Fruit fly (Drosophila melanogaster) whole organism, embryonic: ENCODE results near the gene CG4660.

Experiments used
- CG11504 ChIP-seq: fragments of 200-800 bp; sonication (Bioruptor generic); optimal IDR thresholded peaks from 3 replicates; lab custom pipeline; 2019; ENCODE audit warnings: missing biosample characterization, mild to moderate bottlenecking, missing genetic modification characterization, moderate library complexity
- CG12155 ChIP-seq: fragments of 200-800 bp; sonication (Bioruptor generic); optimal IDR thresholded peaks from 3 replicates; lab custom pipeline; 2016; ENCODE audit warnings: missing biosample characterization, missing genetic modification characterization
- CG12219 ChIP-seq: fragments of 200-800 bp; sonication (Bioruptor generic); optimal IDR thresholded peaks from 3 replicates; lab custom pipeline; 2018; ENCODE audit warnings: missing biosample characterization, mild to moderate bottlenecking, missing genetic modification characterization
- CG12299 ChIP-seq: fragments of 200-800 bp; sonication (Bioruptor generic); optimal IDR thresholded peaks from 2 replicates; lab custom pipeline; 2018; ENCODE audit warnings: missing biosample characterization, mild to moderate bottlenecking, missing genetic modification characterization
- CG12744 ChIP-seq: fragments of 200-800 bp; sonication (Bioruptor generic); optimal IDR thresholded peaks from 2 replicates; lab custom pipeline; 2016; ENCODE audit warnings: missing biosample characterization, missing genetic modification characterization
- CG13287 ChIP-seq: fragments of 200-800 bp; sonication (Bioruptor generic); IDR thresholded peaks from 2 replicates; pipeline ENCODE4 v1.3.6; 2022; ENCODE audit warnings: missing biosample characterization, missing genetic modification characterization; ENCODE audit not compliant: partially characterized antibody
- CG13424 ChIP-seq: fragments of 200-800 bp; sonication (Bioruptor generic); optimal IDR thresholded peaks from 2 replicates; lab custom pipeline; 2019; ENCODE audit warnings: missing biosample characterization, mild to moderate bottlenecking, missing genetic modification characterization, moderate library complexity
- CG13894 ChIP-seq: fragments of 200-800 bp; sonication (Bioruptor generic); optimal IDR thresholded peaks from 3 replicates; lab custom pipeline; 2018; ENCODE audit warnings: missing biosample characterization, mild to moderate bottlenecking, missing genetic modification characterization, moderate library complexity
- CG14667 ChIP-seq: fragments of 200-800 bp; sonication (Bioruptor generic); IDR thresholded peaks from 2 replicates; pipeline ENCODE4 v1.3.6; 2022; ENCODE audit warnings: missing biosample characterization, missing genetic modification characterization
- CG15514 ChIP-seq: fragments of 200-800 bp; sonication (Bioruptor generic); optimal IDR thresholded peaks from 3 replicates; lab custom pipeline; 2017; ENCODE audit warnings: missing biosample characterization, missing genetic modification characterization, mild to moderate bottlenecking, moderate library complexity, missing genetic modification reagents
- CG17612 ChIP-seq: fragments of 200-800 bp; sonication (Bioruptor generic); IDR thresholded peaks from 2 replicates; pipeline ENCODE4 v1.3.6; 2022; ENCODE audit warnings: missing biosample characterization, missing genetic modification characterization
- CG2199 ChIP-seq: fragments of 200-800 bp; sonication (Bioruptor generic); IDR thresholded peaks from 3 replicates; pipeline ENCODE4 v1.3.6; 2022; ENCODE audit warnings: missing biosample characterization, missing genetic modification characterization
- CG30020 ChIP-seq: fragments of 200-800 bp; optimal IDR thresholded peaks from 2 replicates; lab custom pipeline; 2019; ENCODE audit warnings: missing biosample characterization, mild to moderate bottlenecking, missing genetic modification characterization, moderate library complexity
- CG33557 ChIP-seq: fragments of 200-800 bp; sonication (Bioruptor generic); optimal IDR thresholded peaks from 2 replicates; lab custom pipeline; 2019; ENCODE audit warnings: missing biosample characterization, mild to moderate bottlenecking, missing genetic modification characterization, moderate library complexity
- CG4820 ChIP-seq: fragments of 200-800 bp; sonication (Bioruptor generic); optimal IDR thresholded peaks from 3 replicates; lab custom pipeline; 2016; ENCODE audit warnings: missing biosample characterization, missing genetic modification characterization
- CG6254 ChIP-seq: fragments of 200-800 bp; sonication (Bioruptor generic); optimal IDR thresholded peaks from 3 replicates; lab custom pipeline; 2017; ENCODE audit warnings: mild to moderate bottlenecking, missing biosample characterization, missing genetic modification reagents, missing genetic modification characterization
- CG6791 ChIP-seq: fragments of 200-800 bp; sonication (Bioruptor generic); IDR thresholded peaks from 3 replicates; pipeline ENCODE4 v1.3.6; 2022; ENCODE audit warnings: missing biosample characterization, missing genetic modification characterization; ENCODE audit not compliant: partially characterized antibody
- CG9437 ChIP-seq: fragments of 200-800 bp; sonication (Bioruptor generic); optimal IDR thresholded peaks from 2 replicates; lab custom pipeline; 2018; ENCODE audit warnings: missing biosample characterization, mild to moderate bottlenecking, missing genetic modification characterization
- CG9817 ChIP-seq: fragments of 200-800 bp; sonication (Bioruptor generic); optimal IDR thresholded peaks from 2 replicates; lab custom pipeline; 2018; ENCODE audit warnings: missing biosample characterization, mild to moderate bottlenecking, missing genetic modification characterization, moderate library complexity
- Dll ChIP-seq: fragments of 200-800 bp; sonication (Bioruptor generic); IDR thresholded peaks from 4 replicates; pipeline ENCODE4 v1.3.6; 2022; ENCODE audit warnings: missing biosample characterization, missing genetic modification characterization; ENCODE audit not compliant: partially characterized antibody
- HLHmδ ChIP-seq: fragments of 200-800 bp; sonication (Bioruptor generic); optimal IDR thresholded peaks from 2 replicates; lab custom pipeline; 2018; ENCODE audit warnings: missing biosample characterization, mild to moderate bottlenecking, missing genetic modification characterization, moderate library complexity
- HmgD ChIP-seq: fragments of 200-800 bp; sonication (Bioruptor generic); optimal IDR thresholded peaks from 3 replicates; lab custom pipeline; 2016; ENCODE audit warnings: missing biosample characterization, missing genetic modification characterization
- Mes4 ChIP-seq: fragments of 200-800 bp; sonication (Bioruptor generic); optimal IDR thresholded peaks from 2 replicates; lab custom pipeline; 2016; ENCODE audit warnings: missing biosample characterization, missing genetic modification characterization
- NC2β ChIP-seq: fragments of 200-800 bp; sonication (Bioruptor generic); optimal IDR thresholded peaks from 2 replicates; lab custom pipeline; 2016; ENCODE audit warnings: missing biosample characterization, missing genetic modification characterization
- Scr ChIP-seq: fragments of 200-800 bp; sonication (Bioruptor generic); IDR thresholded peaks from 2 replicates; pipeline ENCODE4 v1.3.6; 2022; ENCODE audit warnings: missing biosample characterization, missing genetic modification characterization; ENCODE audit not compliant: partially characterized antibody
- Six4 ChIP-seq: fragments of 200-800 bp; sonication (Bioruptor generic); optimal IDR thresholded peaks from 2 replicates; lab custom pipeline; 2016; ENCODE audit warnings: missing biosample characterization, missing genetic modification characterization
- Ssrp ChIP-seq: fragments of 200-800 bp; sonication (Bioruptor generic); optimal IDR thresholded peaks from 2 replicates; lab custom pipeline; 2018; ENCODE audit warnings: missing biosample characterization, mild to moderate bottlenecking, missing genetic modification characterization, moderate library complexity
- Stat92E ChIP-seq, 3 experiments: fragments of >200 bp in 2 of 3; fragments of 200-800 bp in 1 of 3; sonication (Bioruptor generic) in 1 of 3; optimal IDR thresholded peaks; 2 replicates each; lab custom pipeline; 2017 to 2019; ENCODE audit warnings: missing biosample characterization in 3 of 3, missing genetic modification characterization in 3 of 3, mild to moderate bottlenecking in 1 of 3, moderate library complexity in 1 of 3
- TFAM ChIP-seq: fragments of 200-800 bp; sonication (Bioruptor generic); optimal IDR thresholded peaks from 2 replicates; lab custom pipeline; 2017; ENCODE audit warnings: missing biosample characterization, missing genetic modification characterization, inconsistent platforms
- abd-A ChIP-seq: fragments of 200-800 bp; sonication (Bioruptor generic); optimal IDR thresholded peaks from 3 replicates; lab custom pipeline; 2019; ENCODE audit warnings: missing biosample characterization, mild to moderate bottlenecking, missing genetic modification characterization, moderate library complexity
- bbx ChIP-seq: fragments of 200-800 bp; sonication (Bioruptor generic); IDR thresholded peaks from 2 replicates; pipeline ENCODE4 v1.3.6; 2022; ENCODE audit warnings: missing biosample characterization, missing genetic modification characterization; ENCODE audit not compliant: partially characterized antibody
- bsh ChIP-seq, 2 experiments: fragments of 200-800 bp; sonication (Bioruptor generic); optimal IDR thresholded peaks; 2 replicates each; lab custom pipeline; 2017 to 2018; ENCODE audit warnings: mild to moderate bottlenecking in 2 of 2, missing biosample characterization in 2 of 2, missing genetic modification characterization in 2 of 2, moderate library complexity in 1 of 2
- chm ChIP-seq: fragments of 200-800 bp; sonication (Bioruptor generic); IDR thresholded peaks from 2 replicates; pipeline ENCODE4 v1.3.6; 2022; ENCODE audit warnings: missing biosample characterization, missing genetic modification characterization
- chn ChIP-seq: fragments of 200-800 bp; sonication (Bioruptor generic); optimal IDR thresholded peaks from 2 replicates; lab custom pipeline; 2016; ENCODE audit warnings: missing biosample characterization, missing genetic modification characterization
- da ChIP-seq: fragments of 200-800 bp; sonication (Bioruptor generic); optimal IDR thresholded peaks from 2 replicates; lab custom pipeline; 2016; ENCODE audit warnings: missing biosample characterization, missing genetic modification characterization
- ewg ChIP-seq: fragments of 200-800 bp; sonication (Bioruptor generic); optimal IDR thresholded peaks from 3 replicates; lab custom pipeline; 2017; ENCODE audit warnings: mild to moderate bottlenecking, missing biosample characterization, missing genetic modification reagents, missing genetic modification characterization
- fu2 ChIP-seq: fragments of 200-800 bp; sonication (Bioruptor generic); optimal IDR thresholded peaks from 2 replicates; lab custom pipeline; 2016; ENCODE audit warnings: missing biosample characterization, missing genetic modification characterization
- hb ChIP-seq: fragments of 200-800 bp; sonication (Bioruptor generic); IDR thresholded peaks from 3 replicates; pipeline ENCODE4 v1.3.6; 2022; ENCODE audit warnings: missing biosample characterization, missing genetic modification characterization; ENCODE audit not compliant: partially characterized antibody
- jumu ChIP-seq: fragments of 200-800 bp; sonication (Bioruptor generic); optimal IDR thresholded peaks from 3 replicates; lab custom pipeline; 2016; ENCODE audit warnings: missing biosample characterization, missing genetic modification characterization
- ken ChIP-seq: fragments of 200-800 bp; sonication (Bioruptor generic); IDR thresholded peaks from 3 replicates; pipeline ENCODE4 v1.3.6; 2022; ENCODE audit warnings: missing biosample characterization, missing genetic modification characterization
- knrl ChIP-seq: fragments of 200-800 bp; sonication (Bioruptor generic); IDR thresholded peaks from 3 replicates; pipeline ENCODE4 v1.3.6; 2022; ENCODE audit warnings: missing biosample characterization, missing genetic modification characterization; ENCODE audit not compliant: partially characterized antibody
- lbe ChIP-seq: fragments of 200-800 bp; sonication (Bioruptor generic); optimal IDR thresholded peaks from 2 replicates; lab custom pipeline; 2016; ENCODE audit warnings: missing biosample characterization, mild to moderate bottlenecking, missing genetic modification characterization
- repo ChIP-seq: fragments of 200-800 bp; sonication (Bioruptor generic); optimal IDR thresholded peaks from 2 replicates; lab custom pipeline; 2016; ENCODE audit warnings: missing biosample characterization, missing genetic modification characterization
- sima ChIP-seq: fragments of 200-800 bp; sonication (Bioruptor generic); optimal IDR thresholded peaks from 2 replicates; lab custom pipeline; 2016; ENCODE audit warnings: missing biosample characterization, missing genetic modification characterization
- sr ChIP-seq: fragments of 200-800 bp; sonication (Bioruptor generic); IDR thresholded peaks from 3 replicates; pipeline ENCODE4 v1.3.6; 2022; ENCODE audit warnings: missing biosample characterization, missing genetic modification characterization
- ssp ChIP-seq: fragments of 200-800 bp; sonication (Bioruptor generic); IDR thresholded peaks from 2 replicates; pipeline ENCODE4 v1.3.6; 2022; ENCODE audit warnings: missing biosample characterization, missing genetic modification characterization
- trem ChIP-seq: fragments of 200-800 bp; optimal IDR thresholded peaks from 3 replicates; lab custom pipeline; 2019; ENCODE audit warnings: missing biosample characterization, mild to moderate bottlenecking, missing genetic modification characterization, moderate library complexity
- ttk ChIP-seq: fragments of 200-800 bp; sonication (Bioruptor generic); IDR thresholded peaks from 2 replicates; pipeline ENCODE4 v2.1.2; 2022; ENCODE audit warnings: missing biosample characterization, missing genetic modification characterization
- wor ChIP-seq: fragments of 200-800 bp; sonication (Bioruptor generic); IDR thresholded peaks from 2 replicates; pipeline ENCODE4 v1.3.6; 2022; ENCODE audit warnings: missing biosample characterization, missing genetic modification characterization

CG4660 gene

DNA sequence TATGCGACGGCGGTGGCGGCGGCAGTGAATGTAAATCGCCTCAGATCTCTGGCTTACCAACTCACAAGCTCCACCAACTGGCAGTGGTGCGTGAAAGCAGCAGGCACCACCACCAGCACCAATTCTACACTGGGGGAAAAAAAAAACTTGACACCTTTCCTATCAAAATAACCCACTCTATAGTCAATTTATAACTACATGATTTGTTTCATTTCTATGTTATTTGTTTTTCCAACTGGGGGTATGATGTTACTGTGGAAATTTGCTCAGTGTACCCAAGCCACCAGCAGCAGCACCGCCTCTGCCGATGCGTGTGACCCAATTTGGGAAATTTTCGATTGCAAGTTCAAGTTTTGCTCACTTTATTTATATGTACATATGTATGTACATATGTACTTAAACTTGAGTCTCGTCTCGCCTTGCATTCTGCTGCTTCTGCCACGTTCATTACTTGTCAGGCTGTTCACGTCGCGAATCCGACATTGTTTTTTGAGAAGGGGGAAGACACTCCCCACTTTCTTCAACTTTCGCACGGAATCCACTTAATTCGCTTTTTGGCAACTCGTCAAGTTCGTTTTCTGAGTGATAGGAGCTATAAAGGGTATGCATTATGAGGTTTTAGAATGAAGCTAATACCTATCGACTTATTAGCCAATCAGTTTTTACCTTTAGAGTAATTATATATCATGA lies 21.9 kb downstream of the CG4660 start (continued):
- TF ChIP-seq CG14667 (GFP tag; lab: Robert Waterston, UW) (no peak), knrl (GFP tag; lab: Robert Waterston, UW) (no peak), NC2β (GFP tag; lab: Kevin White, UChicago) (no peak), CG13894 (tag; lab: Kevin White, UChicago) (no peak), sima (GFP tag; lab: Kevin White, UChicago) (no peak), repo (GFP tag; lab: Kevin White, UChicago) (no peak), CG12219 (GFP tag; lab: Kevin White, UChicago) (no peak), Ssrp (tag; lab: Kevin White, UChicago) (peak; percentile 21), CG13287 (GFP tag; lab: Robert Waterston, UW) (no peak), CG15514 (GFP tag; lab: Kevin White, UChicago) (no peak), CG33557 (GFP tag; lab: Kevin White, UChicago) (no peak), ssp (GFP tag; lab: Robert Waterston, UW) (no peak), chn (GFP tag; lab: Kevin White, UChicago) (no peak), fu2 (no peak), CG13424 (peak; percentile 11), CG12744 (GFP tag; lab: Kevin White, UChicago) (no peak), sr (GFP tag; lab: Robert Waterston, UW) (no peak), chm (no peak), Stat92E (GFP tag; optimal IDR thresholded peaks at IDR 0.05; lab: Kevin White, UChicago) (no peak), CG9437 (no peak), CG9817 (tag; lab: Kevin White, UChicago) (no peak), abd-A (tag; lab: Kevin White, UChicago) (no peak), bbx (no peak), HmgD (GFP tag; lab: Kevin White, UChicago) (no peak), ewg (GFP tag; lab: Kevin White, UChicago) (no peak), CG30020 (tag; lab: Kevin White, UChicago) (no peak), ken (GFP tag; lab: Robert Waterston, UW) (0 out of 3 replicates have a peak, but pooled peaks have one; percentile 40), wor (no peak), CG11504 (tag; lab: Kevin White, UChicago) (peak; percentile 57), CG17612 (no peak), lbe (GFP tag; lab: Kevin White, UChicago) (no peak), Mes4 (GFP tag; lab: Kevin White, UChicago) (no peak), hb (GFP tag; lab: Robert Waterston, UW) (no peak), Dll (no peak), ttk (GFP tag; lab: Robert Waterston, UW) (peak; percentile 51), HLHmδ (GFP tag; lab: Kevin White, UChicago) (no peak), TFAM (GFP tag; lab: Kevin White, UChicago) (no peak), CG12155 (no peak), da (GFP tag; lab: Kevin White, UChicago) (no peak), CG6254 (GFP tag; lab: Kevin White, UChicago) (no peak), CG4820 (GFP tag; lab: Kevin White, UChicago) (no peak), trem (no peak), CG2199 (no peak), CG12299 (tag; lab: Kevin White, UChicago) (no peak), jumu (GFP tag; lab: Kevin White, UChicago) (no peak), bsh (GFP tag; optimal IDR thresholded peaks at IDR 0.05; lab: Kevin White, UChicago) (peak in 1 of 2 experiments; percentile 48), CG6791 (GFP tag; lab: Robert Waterston, UW) (no peak), Scr (GFP tag; lab: Robert Waterston, UW) (no peak), Six4 (GFP tag; lab: Kevin White, UChicago) (no peak)
